Fruit fly (Drosophila melanogaster) whole organism, embryonic: ENCODE data around the gene SIDL.

Experiments used
- Aef1 ChIP-seq: fragments of 200-800 bp; sonication (Bioruptor generic); IDR thresholded peaks from 3 replicates; pipeline ENCODE4 v1.3.6; 2022; ENCODE audit warnings: missing biosample characterization, missing genetic modification characterization
- Bteb2 ChIP-seq: fragments of 200-800 bp; sonication (Bioruptor generic); optimal IDR thresholded peaks from 2 replicates; lab custom pipeline; 2016; ENCODE audit warnings: missing biosample characterization, missing genetic modification characterization
- CG10543 ChIP-seq: fragments of 200-800 bp; sonication (Bioruptor generic); optimal IDR thresholded peaks from 3 replicates; lab custom pipeline; 2017; ENCODE audit warnings: missing biosample characterization, mild to moderate bottlenecking, missing genetic modification characterization, moderate library complexity
- CG11085 ChIP-seq: fragments of 200-800 bp; sonication (Bioruptor generic); IDR thresholded peaks from 2 replicates; pipeline ENCODE4 v1.3.6; 2022; ENCODE audit warnings: missing biosample characterization, missing genetic modification characterization
- CG11695 ChIP-seq: fragments of 200-800 bp; sonication (Bioruptor generic); IDR thresholded peaks from 3 replicates; pipeline ENCODE4 v1.3.6; 2022; ENCODE audit warnings: missing biosample characterization, missing genetic modification characterization
- CG11723 ChIP-seq: fragments of 200-800 bp; sonication (Bioruptor generic); optimal IDR thresholded peaks from 2 replicates; lab custom pipeline; 2017; ENCODE audit warnings: missing biosample characterization, mild to moderate bottlenecking, missing genetic modification characterization
- CG12104 ChIP-seq: fragments of 200-800 bp; sonication (Bioruptor generic); optimal IDR thresholded peaks from 3 replicates; lab custom pipeline; 2016; ENCODE audit warnings: missing biosample characterization, missing genetic modification characterization
- CG12299 ChIP-seq: fragments of 200-800 bp; sonication (Bioruptor generic); optimal IDR thresholded peaks from 2 replicates; lab custom pipeline; 2018; ENCODE audit warnings: missing biosample characterization, mild to moderate bottlenecking, missing genetic modification characterization
- CG13296 ChIP-seq: fragments of 200-800 bp; sonication (Bioruptor generic); optimal IDR thresholded peaks from 3 replicates; lab custom pipeline; 2018; ENCODE audit warnings: missing biosample characterization, mild to moderate bottlenecking, missing genetic modification characterization
- CG17385 ChIP-seq: fragments of 200-800 bp; sonication (Bioruptor generic); optimal IDR thresholded peaks from 3 replicates; lab custom pipeline; 2018; ENCODE audit warnings: missing biosample characterization, mild to moderate bottlenecking, missing genetic modification characterization
- CG18262 ChIP-seq: fragments of 200-800 bp; optimal IDR thresholded peaks from 3 replicates; lab custom pipeline; 2019; ENCODE audit warnings: missing biosample characterization, mild to moderate bottlenecking, missing genetic modification characterization, moderate library complexity
- CG18599 ChIP-seq: fragments of 200-800 bp; sonication (Bioruptor generic); optimal IDR thresholded peaks from 3 replicates; lab custom pipeline; 2017; ENCODE audit warnings: missing biosample characterization, missing genetic modification characterization, mild to moderate bottlenecking, moderate library complexity, missing genetic modification reagents
- CG32772 ChIP-seq: fragments of 200-800 bp; sonication (Bioruptor generic); IDR thresholded peaks from 2 replicates; pipeline ENCODE4 v1.3.6; 2022; ENCODE audit warnings: missing biosample characterization, missing genetic modification characterization
- CG3726 ChIP-seq: fragments of 200-800 bp; sonication (Bioruptor generic); IDR thresholded peaks from 3 replicates; pipeline ENCODE4, ENCODE4 v1.3.6; 2022; ENCODE audit warnings: missing biosample characterization, missing genetic modification characterization
- CG6175 ChIP-seq: fragments of 200-800 bp; sonication (Bioruptor generic); IDR thresholded peaks from 3 replicates; pipeline ENCODE4 v1.3.6; 2022; ENCODE audit warnings: missing biosample characterization, missing genetic modification characterization
- CG7963 ChIP-seq: fragments of 200-800 bp; sonication (Bioruptor generic); IDR thresholded peaks from 3 replicates; pipeline ENCODE4 v1.3.6; 2022; ENCODE audit warnings: missing biosample characterization, missing genetic modification characterization; ENCODE audit not compliant: partially characterized antibody
- CG9609 ChIP-seq: fragments of 200-800 bp; sonication (Bioruptor generic); optimal IDR thresholded peaks from 3 replicates; lab custom pipeline; 2016; ENCODE audit warnings: missing biosample characterization, missing genetic modification characterization
- Chrac-16 ChIP-seq: fragments of 200-800 bp; sonication (Bioruptor generic); optimal IDR thresholded peaks from 3 replicates; lab custom pipeline; 2016; ENCODE audit warnings: missing biosample characterization, missing genetic modification characterization
- Dip2 ChIP-seq: fragments of 200-800 bp; sonication (Bioruptor generic); IDR thresholded peaks from 2 replicates; pipeline ENCODE4 v1.3.6; 2022; ENCODE audit warnings: missing biosample characterization, missing genetic modification characterization
- Dref ChIP-seq: fragments of 200-800 bp; sonication (Bioruptor generic); IDR thresholded peaks from 2 replicates; pipeline ENCODE4 v1.3.6; 2022; ENCODE audit warnings: missing biosample characterization, missing genetic modification characterization
- HLH54F ChIP-seq: fragments of 200-800 bp; sonication (Bioruptor generic); optimal IDR thresholded peaks from 3 replicates; lab custom pipeline; 2016; ENCODE audit warnings: missing biosample characterization, missing genetic modification characterization
- Hmr ChIP-seq: fragments of 200-800 bp; sonication (Bioruptor generic); optimal IDR thresholded peaks from 3 replicates; lab custom pipeline; 2017; ENCODE audit warnings: mild to moderate bottlenecking, missing biosample characterization, missing genetic modification reagents, missing genetic modification characterization
- Hr78 ChIP-seq, 2 experiments: fragments of 200-800 bp in 1 of 2; fragments of >200 bp in 1 of 2; sonication (Bioruptor generic) in 1 of 2; optimal IDR thresholded peaks; 2 replicates each; lab custom pipeline; 2017 to 2019; ENCODE audit warnings: missing biosample characterization in 2 of 2, missing genetic modification characterization in 2 of 2, mild to moderate bottlenecking in 1 of 2, moderate library complexity in 1 of 2
- Meics ChIP-seq: fragments of 200-800 bp; sonication (Bioruptor generic); optimal IDR thresholded peaks from 2 replicates; lab custom pipeline; 2017; ENCODE audit warnings: missing biosample characterization, mild to moderate bottlenecking, missing genetic modification characterization
- Sry-β ChIP-seq: fragments of 200-800 bp; sonication (Bioruptor generic); optimal IDR thresholded peaks from 2 replicates; lab custom pipeline; 2018; ENCODE audit warnings: missing biosample characterization, mild to moderate bottlenecking, missing genetic modification characterization, moderate library complexity
- Sry-δ ChIP-seq: fragments of 200-800 bp; sonication (Bioruptor generic); optimal IDR thresholded peaks from 2 replicates; lab custom pipeline; 2016; ENCODE audit warnings: missing biosample characterization, missing genetic modification characterization
- abd-A ChIP-seq: fragments of 200-800 bp; sonication (Bioruptor generic); optimal IDR thresholded peaks from 3 replicates; lab custom pipeline; 2019; ENCODE audit warnings: missing biosample characterization, mild to moderate bottlenecking, missing genetic modification characterization, moderate library complexity
- bbx ChIP-seq: fragments of 200-800 bp; sonication (Bioruptor generic); IDR thresholded peaks from 2 replicates; pipeline ENCODE4 v1.3.6; 2022; ENCODE audit warnings: missing biosample characterization, missing genetic modification characterization; ENCODE audit not compliant: partially characterized antibody
- cad ChIP-seq: fragments of >200 bp; optimal IDR thresholded peaks from 2 replicates; lab custom pipeline; 2017; ENCODE audit warnings: missing biosample characterization, missing genetic modification characterization
- crc ChIP-seq: fragments of 200-800 bp; sonication (Bioruptor generic); optimal IDR thresholded peaks from 2 replicates; lab custom pipeline; 2016; ENCODE audit warnings: missing biosample characterization, missing genetic modification characterization
- dysf ChIP-seq: fragments of 200-800 bp; sonication (Bioruptor generic); IDR thresholded peaks from 3 replicates; pipeline ENCODE4 v1.3.6; 2022; ENCODE audit warnings: missing biosample characterization, missing genetic modification characterization
- en ChIP-seq: fragments of 200-800 bp; sonication (Bioruptor generic); optimal IDR thresholded peaks from 2 replicates; lab custom pipeline; 2016; ENCODE audit warnings: missing biosample characterization, missing genetic modification characterization
- eve ChIP-seq, 2 experiments: fragments of >200 bp; optimal IDR thresholded peaks; 2 replicates each; lab custom pipeline; 2017; ENCODE audit warnings: missing biosample characterization in 2 of 2, missing genetic modification characterization in 2 of 2
- ewg ChIP-seq: fragments of 200-800 bp; sonication (Bioruptor generic); optimal IDR thresholded peaks from 3 replicates; lab custom pipeline; 2017; ENCODE audit warnings: mild to moderate bottlenecking, missing biosample characterization, missing genetic modification reagents, missing genetic modification characterization
- gce ChIP-seq: fragments of 200-800 bp; sonication (Bioruptor generic); IDR thresholded peaks from 3 replicates; pipeline ENCODE4 v1.3.6; 2022; ENCODE audit warnings: missing biosample characterization, missing genetic modification characterization
- gro ChIP-seq: fragments of 200-800 bp; sonication (Bioruptor generic); optimal IDR thresholded peaks from 2 replicates; lab custom pipeline; 2016; ENCODE audit warnings: missing biosample characterization, missing genetic modification characterization
- h ChIP-seq: fragments of >200 bp; optimal IDR thresholded peaks from 2 replicates; lab custom pipeline; 2017
- kah ChIP-seq: fragments of 200-800 bp; sonication (Bioruptor generic); optimal IDR thresholded peaks from 2 replicates; lab custom pipeline; 2018; ENCODE audit warnings: missing biosample characterization, mild to moderate bottlenecking, missing genetic modification characterization
- nau ChIP-seq: fragments of 200-800 bp; sonication (Bioruptor generic); optimal IDR thresholded peaks from 3 replicates; lab custom pipeline; 2017; ENCODE audit warnings: missing biosample characterization, mild to moderate bottlenecking, missing genetic modification characterization, missing genetic modification reagents
- prd ChIP-seq, 3 experiments: fragments of >200 bp in 2 of 3; fragments of 200-800 bp in 1 of 3; sonication (Bioruptor generic) in 1 of 3; optimal IDR thresholded peaks in 2 of 3; IDR thresholded peaks in 1 of 3; 2 replicates in 2 of 3; 3 replicates in 1 of 3; pipeline versions ENCODE4 v1.3.6 to Lab custom; 2017 to 2022; ENCODE audit warnings: missing biosample characterization in 1 of 3, missing genetic modification characterization in 1 of 3
- schlank ChIP-seq: fragments of 200-800 bp; sonication (Bioruptor generic); optimal IDR thresholded peaks from 2 replicates; lab custom pipeline; 2018; ENCODE audit warnings: missing biosample characterization, mild to moderate bottlenecking, missing genetic modification characterization
- sima ChIP-seq: fragments of 200-800 bp; sonication (Bioruptor generic); optimal IDR thresholded peaks from 2 replicates; lab custom pipeline; 2016; ENCODE audit warnings: missing biosample characterization, missing genetic modification characterization
- slbo ChIP-seq: fragments of 200-800 bp; sonication (Bioruptor generic); IDR thresholded peaks from 2 replicates; pipeline ENCODE4 v1.3.6; 2022; ENCODE audit warnings: missing biosample characterization, missing genetic modification characterization
- sqz ChIP-seq: fragments of 200-800 bp; sonication (Bioruptor generic); optimal IDR thresholded peaks from 3 replicates; lab custom pipeline; 2018; ENCODE audit warnings: missing biosample characterization, mild to moderate bottlenecking, missing genetic modification characterization
- ssp ChIP-seq: fragments of 200-800 bp; sonication (Bioruptor generic); IDR thresholded peaks from 2 replicates; pipeline ENCODE4 v1.3.6; 2022; ENCODE audit warnings: missing biosample characterization, missing genetic modification characterization
- stwl ChIP-seq: fragments of 200-800 bp; sonication (Bioruptor generic); optimal IDR thresholded peaks from 3 replicates; lab custom pipeline; 2018; ENCODE audit warnings: missing biosample characterization, mild to moderate bottlenecking, missing genetic modification characterization, moderate library complexity
- sug ChIP-seq: fragments of 200-800 bp; optimal IDR thresholded peaks from 2 replicates; lab custom pipeline; 2019; ENCODE audit warnings: missing biosample characterization, mild to moderate bottlenecking, missing genetic modification characterization, moderate library complexity
- vvl ChIP-seq: fragments of 200-800 bp; sonication (Bioruptor generic); IDR thresholded peaks from 2 replicates; pipeline ENCODE4 v1.3.6; 2022; ENCODE audit warnings: missing biosample characterization, missing genetic modification characterization
- zen ChIP-seq: fragments of 200-800 bp; sonication (Bioruptor generic); optimal IDR thresholded peaks from 3 replicates; lab custom pipeline; 2018; ENCODE audit warnings: missing biosample characterization, mild to moderate bottlenecking, missing genetic modification characterization, moderate library complexity

SIDL gene

dm6 chr3R:15218824-15219576 is at the start of gene SIDL, which contains the start of gene CG12241 (continued):
- TF ChIP-seq CG11723 (GFP tag; lab: Kevin White, UChicago) (no peak), cad (GFP tag; lab: Kevin White, UChicago) (no peak), sqz (GFP tag; lab: Kevin White, UChicago) (no peak), CG6175 (GFP tag; lab: Robert Waterston, UW) (peak; percentile 85), CG10543 (GFP tag; lab: Kevin White, UChicago) (peak; percentile 2), CG13296 (peak; percentile 79), bbx (no peak), sima (peak; percentile 63), slbo (GFP tag; lab: Robert Waterston, UW) (peak; percentile 67), CG17385 (GFP tag; lab: Kevin White, UChicago) (no peak), schlank (peak; percentile 32), Dip2 (GFP tag; lab: Robert Waterston, UW) (0 out of 2 replicates have a peak, but pooled peaks have one; percentile 44), ewg (GFP tag; lab: Kevin White, UChicago) (no peak), Chrac-16 (GFP tag; lab: Kevin White, UChicago) (peak; percentile 63), Hmr (GFP tag; lab: Kevin White, UChicago) (no peak), gro (GFP tag; lab: Kevin White, UChicago) (peak; percentile 91), CG18599 (GFP tag; lab: Kevin White, UChicago) (no peak), kah (GFP tag; lab: Kevin White, UChicago) (peak; percentile 77), vvl (peak; percentile 96), CG32772 (GFP tag; lab: Robert Waterston, UW) (peak; percentile 92), sug (tag; lab: Kevin White, UChicago) (peak; percentile 75), Dref (GFP tag; lab: Robert Waterston, UW) (peak; percentile 68), gce (GFP tag; lab: Robert Waterston, UW) (peak; percentile 82), Sry-β (GFP tag; lab: Kevin White, UChicago) (no peak), CG12104 (GFP tag; lab: Kevin White, UChicago) (peak; percentile 66), nau (GFP tag; lab: Kevin White, UChicago) (no peak), zen (tag; lab: Kevin White, UChicago) (peak; percentile 72), Sry-δ (peak; percentile 66), en (no peak), Meics (GFP tag; lab: Kevin White, UChicago) (peak; percentile 90), abd-A (no peak), crc (GFP tag; lab: Kevin White, UChicago) (peak; percentile 67), Aef1 (GFP tag; lab: Robert Waterston, UW) (peak; percentile 96), CG12299 (peak; percentile 48), dysf (GFP tag; lab: Robert Waterston, UW) (peak; percentile 96), prd (optimal IDR thresholded peaks at IDR 0.05; lab: Kevin White, UChicago) (no peak), prd (GFP tag; IDR thresholded peaks at IDR 0.05; lab: Robert Waterston, UW) (peak; percentile 96), HLH54F (GFP tag; lab: Kevin White, UChicago) (peak; percentile 59), CG7963 (GFP tag; lab: Robert Waterston, UW) (no peak), CG11695 (peak; percentile 92), h (lab: Kevin White, UChicago) (no peak), stwl (tag; lab: Kevin White, UChicago) (peak; percentile 16), ssp (GFP tag; lab: Robert Waterston, UW) (peak; percentile 85), CG18262 (peak; percentile 90), CG11085 (peak; percentile 89), CG3726 (GFP tag; lab: Robert Waterston, UW) (peak; percentile 79; the same call in 2 of the 3 replicates), CG9609 (GFP tag; lab: Kevin White, UChicago) (peak; percentile 24), eve (GFP tag; optimal IDR thresholded peaks at IDR 0.05; lab: Kevin White, UChicago) (no peak), Hr78 (GFP tag; optimal IDR thresholded peaks at IDR 0.05; lab: Kevin White, UChicago) (no peak), Bteb2 (peak; percentile 63)
